Fruit fly (Drosophila melanogaster) S2 (cell line): ENCODE data around the gene DENR.

Experiments
- CG8478 ChIP-seq: fragments of >200 bp; optimal IDR thresholded peaks from 2 replicates; lab custom pipeline; 2018
- CTCF ChIP-seq, 2 experiments: fragments of >200 bp; optimal IDR thresholded peaks; 2 replicates each; lab custom pipeline; 2018

- TF ChIP-seq CG8478: no peak
- no peak for TF ChIP-seq CTCF (optimal IDR thresholded peaks at IDR 0.05; lab: Kevin White, UChicago)
Measured at dm6 chrX:16871808-16872207, 14.6 kb downstream of the DENR start.
